Worm (Caenorhabditis elegans) whole organism, L2 larva: ENCODE results near the gene spp-10.

Experiments used
- C34F6.9 ChIP-seq: fragments of 150-350 bp; optimal IDR thresholded peaks from 2 replicates; lab custom pipeline; 2014; ENCODE audit warnings: missing biosample characterization, missing genetic modification characterization
- F13H6.1 ChIP-seq: sonication (generic microtip); optimal IDR thresholded peaks from 2 replicates; lab custom pipeline; 2016; ENCODE audit warnings: missing genetic modification characterization, missing compliant biosample characterization
- R02D3.7 ChIP-seq: fragments of 150-350 bp; optimal IDR thresholded peaks from 2 replicates; lab custom pipeline; 2014; ENCODE audit warnings: missing biosample characterization, missing genetic modification characterization
- Y55F3AM.14 ChIP-seq: fragments of 200-800 bp; sonication (Bioruptor generic); optimal IDR thresholded peaks from 2 replicates; lab custom pipeline; 2018; ENCODE audit warnings: mild to moderate bottlenecking, missing genetic modification characterization, missing compliant biosample characterization
- ZK546.5 ChIP-seq: sonication (generic microtip); optimal IDR thresholded peaks from 2 replicates; lab custom pipeline; 2017; ENCODE audit warnings: missing biosample characterization, missing genetic modification characterization
- alr-1 ChIP-seq: fragments of 150-350 bp; optimal IDR thresholded peaks from 2 replicates; lab custom pipeline; 2014; ENCODE audit warnings: missing biosample characterization, missing genetic modification characterization
- aly-2 ChIP-seq: fragments of 150-350 bp; optimal IDR thresholded peaks from 2 replicates; lab custom pipeline; 2014; ENCODE audit warnings: missing biosample characterization, missing genetic modification characterization
- ama-1 ChIP-seq: fragments of 150-350 bp; optimal IDR thresholded peaks from 2 replicates; lab custom pipeline; 2018; ENCODE audit warnings: inconsistent platforms
- blmp-1 ChIP-seq: sonication (generic microtip); optimal IDR thresholded peaks from 2 replicates; lab custom pipeline; 2017; ENCODE audit warnings: missing genetic modification characterization, mild to moderate bottlenecking, missing compliant biosample characterization, antibody characterized with exemption, moderate library complexity; ENCODE audit not compliant: insufficient read depth
- ceh-16 ChIP-seq: fragments of 150-350 bp; optimal IDR thresholded peaks from 2 replicates; lab custom pipeline; 2014; ENCODE audit warnings: missing biosample characterization, missing genetic modification characterization
- ceh-82 ChIP-seq: fragments of 150-350 bp; optimal IDR thresholded peaks from 2 replicates; lab custom pipeline; 2014; ENCODE audit warnings: missing biosample characterization, missing genetic modification characterization
- crh-2 ChIP-seq: sonication (generic microtip); optimal IDR thresholded peaks from 2 replicates; lab custom pipeline; 2017; ENCODE audit warnings: missing biosample characterization, missing genetic modification characterization
- dmd-4 ChIP-seq: sonication (generic microtip); optimal IDR thresholded peaks from 2 replicates; lab custom pipeline; 2017; ENCODE audit warnings: missing biosample characterization, missing genetic modification characterization
- egl-27 ChIP-seq: sonication (generic microtip); optimal IDR thresholded peaks from 3 replicates; lab custom pipeline; 2017; ENCODE audit warnings: missing biosample characterization, missing genetic modification reagents, missing genetic modification characterization
- elt-1 ChIP-seq: fragments of 150-350 bp; optimal IDR thresholded peaks from 2 replicates; lab custom pipeline; 2014; ENCODE audit warnings: missing biosample characterization, missing genetic modification characterization
- elt-3 ChIP-seq: sonication (generic microtip); optimal IDR thresholded peaks from 2 replicates; lab custom pipeline; 2017; ENCODE audit warnings: missing biosample characterization, missing genetic modification characterization
- fos-1 ChIP-seq: fragments of 150-350 bp; optimal IDR thresholded peaks from 2 replicates; lab custom pipeline; 2014; ENCODE audit warnings: missing biosample characterization, missing genetic modification characterization
- gmeb-1 ChIP-seq: fragments of 150-350 bp; optimal IDR thresholded peaks from 2 replicates; lab custom pipeline; 2014; ENCODE audit warnings: missing biosample characterization, missing genetic modification characterization
- lin-11 ChIP-seq: fragments of 150-350 bp; sonication (generic microtip); optimal IDR thresholded peaks from 2 replicates; lab custom pipeline; 2014; ENCODE audit warnings: missing biosample characterization, missing genetic modification characterization, inconsistent platforms, mixed read lengths
- lin-13 ChIP-seq: fragments of 150-350 bp; optimal IDR thresholded peaks from 2 replicates; lab custom pipeline; 2014; ENCODE audit warnings: missing biosample characterization, missing genetic modification reagents, missing genetic modification characterization
- lin-39 ChIP-seq: fragments of 150-350 bp; optimal IDR thresholded peaks from 2 replicates; lab custom pipeline; 2014; ENCODE audit warnings: missing biosample characterization, missing genetic modification reagents, missing genetic modification characterization
- lsy-2 ChIP-seq, 2 experiments: fragments of 150-350 bp in 1 of 2; sonication (generic microtip) in 1 of 2; optimal IDR thresholded peaks; 2 replicates each; lab custom pipeline; 2014 to 2017; ENCODE audit warnings: missing biosample characterization in 2 of 2, missing genetic modification characterization in 2 of 2
- mab-5 ChIP-seq: fragments of 150-350 bp; optimal IDR thresholded peaks from 2 replicates; lab custom pipeline; 2014; ENCODE audit warnings: missing biosample characterization, missing genetic modification characterization
- mbf-1 ChIP-seq: sonication (generic microtip); optimal IDR thresholded peaks from 2 replicates; lab custom pipeline; 2017; ENCODE audit warnings: missing biosample characterization, missing genetic modification characterization
- mdl-1 ChIP-seq, 2 experiments: fragments of 150-350 bp in 1 of 2; sonication (generic microtip) in 1 of 2; optimal IDR thresholded peaks; 2 replicates each; lab custom pipeline; 2017; ENCODE audit warnings: missing biosample characterization in 2 of 2, missing genetic modification characterization in 2 of 2
- nhr-10 ChIP-seq: sonication (generic microtip); optimal IDR thresholded peaks from 2 replicates; lab custom pipeline; 2017; ENCODE audit warnings: missing biosample characterization, missing genetic modification characterization
- nhr-11 ChIP-seq: fragments of 150-350 bp; optimal IDR thresholded peaks from 2 replicates; lab custom pipeline; 2014; ENCODE audit warnings: missing biosample characterization, missing genetic modification characterization
- nhr-12 ChIP-seq: fragments of 150-350 bp; optimal IDR thresholded peaks from 2 replicates; lab custom pipeline; 2014; ENCODE audit warnings: missing biosample characterization, missing genetic modification characterization
- nhr-129 ChIP-seq: fragments of 150-350 bp; optimal IDR thresholded peaks from 2 replicates; lab custom pipeline; 2014; ENCODE audit warnings: missing biosample characterization, missing genetic modification characterization
- nhr-21 ChIP-seq: fragments of 150-350 bp; optimal IDR thresholded peaks from 2 replicates; lab custom pipeline; 2014; ENCODE audit warnings: missing biosample characterization, missing genetic modification characterization
- nhr-23 ChIP-seq: fragments of 150-350 bp; optimal IDR thresholded peaks from 2 replicates; lab custom pipeline; 2014; ENCODE audit warnings: missing biosample characterization, missing genetic modification reagents, missing genetic modification characterization
- nhr-237 ChIP-seq: fragments of 150-350 bp; optimal IDR thresholded peaks from 2 replicates; lab custom pipeline; 2014; ENCODE audit warnings: missing biosample characterization, missing genetic modification characterization
- nhr-25 ChIP-seq: fragments of 150-350 bp; sonication (generic microtip); optimal IDR thresholded peaks from 3 replicates; lab custom pipeline; 2014; ENCODE audit warnings: missing biosample characterization, missing genetic modification characterization
- nhr-6 ChIP-seq: fragments of 150-350 bp; optimal IDR thresholded peaks from 2 replicates; lab custom pipeline; 2014; ENCODE audit warnings: missing biosample characterization, missing genetic modification characterization
- nhr-77 ChIP-seq: fragments of 150-350 bp; optimal IDR thresholded peaks from 2 replicates; lab custom pipeline; 2014; ENCODE audit warnings: missing biosample characterization, missing genetic modification characterization
- peb-1 ChIP-seq: fragments of 150-350 bp; optimal IDR thresholded peaks from 2 replicates; lab custom pipeline; 2014; ENCODE audit warnings: missing biosample characterization, missing genetic modification characterization
- sem-4 ChIP-seq: fragments of 150-350 bp; optimal IDR thresholded peaks from 2 replicates; lab custom pipeline; 2014; ENCODE audit warnings: missing biosample characterization, missing genetic modification reagents, missing genetic modification characterization
- skn-1 ChIP-seq: sonication (generic microtip); optimal IDR thresholded peaks from 2 replicates; lab custom pipeline; 2017; ENCODE audit warnings: missing biosample characterization, missing genetic modification characterization
- sma-3 ChIP-seq: sonication (generic microtip); optimal IDR thresholded peaks from 2 replicates; lab custom pipeline; 2016; ENCODE audit warnings: missing genetic modification reagents, missing genetic modification characterization, missing compliant biosample characterization
- sma-9 ChIP-seq, 2 experiments: fragments of 150-350 bp in 1 of 2; sonication (generic microtip) in 1 of 2; optimal IDR thresholded peaks; 2 replicates each; lab custom pipeline; 2014 to 2016; ENCODE audit warnings: missing genetic modification characterization in 2 of 2, mild to moderate bottlenecking in 1 of 2, missing biosample characterization in 1 of 2, missing compliant biosample characterization in 1 of 2, missing genetic modification reagents in 1 of 2, moderate library complexity in 1 of 2
- snpc-4 ChIP-seq: fragments of 150-350 bp; optimal IDR thresholded peaks from 2 replicates; lab custom pipeline; 2014; ENCODE audit warnings: missing biosample characterization, missing genetic modification characterization
- unc-39 ChIP-seq: fragments of 150-350 bp; optimal IDR thresholded peaks from 2 replicates; lab custom pipeline; 2014; ENCODE audit warnings: missing biosample characterization, missing genetic modification characterization
- unc-55 ChIP-seq: fragments of 150-350 bp; sonication (generic microtip); optimal IDR thresholded peaks from 3 replicates; lab custom pipeline; 2014; ENCODE audit warnings: missing biosample characterization, missing genetic modification reagents, missing genetic modification characterization
- unc-62 ChIP-seq: fragments of 150-350 bp; optimal IDR thresholded peaks from 2 replicates; lab custom pipeline; 2014; ENCODE audit warnings: missing biosample characterization, missing genetic modification reagents, missing genetic modification characterization
- zag-1 ChIP-seq: fragments of 150-350 bp; optimal IDR thresholded peaks from 2 replicates; lab custom pipeline; 2014; ENCODE audit warnings: missing biosample characterization, missing genetic modification characterization
- ztf-1 ChIP-seq: fragments of 200-800 bp; sonication (Bioruptor generic); conservative IDR thresholded peaks from 2 replicates; pipeline ENCODE4 v1.3.6; 2022; ENCODE audit warnings: missing genetic modification characterization, missing compliant biosample characterization
- ztf-11 ChIP-seq: sonication (generic microtip); optimal IDR thresholded peaks from 2 replicates; lab custom pipeline; 2017; ENCODE audit warnings: missing biosample characterization, missing genetic modification characterization
- ztf-4 ChIP-seq: fragments of 150-350 bp; optimal IDR thresholded peaks from 2 replicates; lab custom pipeline; 2014; ENCODE audit warnings: missing biosample characterization, missing genetic modification characterization

Gene spp-10

DNA sequence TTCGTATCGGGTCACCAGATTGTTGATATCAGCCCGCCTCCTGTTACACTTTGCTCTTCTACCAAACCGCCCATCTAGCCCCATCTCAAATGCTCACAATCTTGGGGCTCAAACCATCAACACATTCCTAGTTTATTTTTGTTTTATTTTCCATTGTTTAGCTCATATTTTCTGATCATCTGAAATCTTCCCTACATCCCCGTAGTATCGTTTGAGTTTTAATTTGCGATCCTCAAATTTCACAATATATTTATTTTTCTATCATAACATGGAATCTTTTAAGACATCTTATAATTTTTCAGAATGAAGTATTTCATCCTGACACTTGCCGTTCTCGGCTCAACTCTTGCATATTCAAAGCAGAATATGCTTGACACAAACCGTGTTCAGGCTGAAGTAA lies at the start of gene spp-10:
spp-10 (plus strand) TSS at position 301 of the 400 bp plus-strand sequence.
- no peak for TF ChIP-seq sma-3 (GFP tag; lab: Kevin White, UChicago)
- TF ChIP-seq nhr-21, result no peak
- no peak for TF ChIP-seq nhr-12 (tag; lab: Kevin White, UChicago)
- TF ChIP-seq nhr-10, result no peak
- TF ChIP-seq gmeb-1 (tag; lab: Kevin White, UChicago), result no peak
- no peak for TF ChIP-seq nhr-23 (tag; lab: Kevin White, UChicago)
- no peak for TF ChIP-seq egl-27 (tag; lab: Kevin White, UChicago)

ce11 chrIV:8428492-8428891 lies 48.5 kb upstream of the spp-10 start:
- TF ChIP-seq mbf-1 (tag; lab: Kevin White, UChicago), result no peak
- TF ChIP-seq zag-1 (tag; lab: Kevin White, UChicago), result no peak
- peak; percentile 82 to 88 for TF ChIP-seq lsy-2 (tag; optimal IDR thresholded peaks at IDR 0.05; lab: Kevin White, UChicago)
- TF ChIP-seq Y55F3AM.14 (GFP tag; lab: Kevin White, UChicago), result peak; percentile 81
- TF ChIP-seq lin-13 (GFP tag; lab: Kevin White, UChicago), result peak; percentile 65
- TF ChIP-seq nhr-25, result peak; percentile 61
- TF ChIP-seq R02D3.7 (tag; lab: Kevin White, UChicago), result peak; percentile 39
- peak; percentile 66 for TF ChIP-seq nhr-129
- TF ChIP-seq unc-39 (tag; lab: Kevin White, UChicago), result no peak
- TF ChIP-seq elt-1 (tag; lab: Kevin White, UChicago), result no peak
- no peak for TF ChIP-seq aly-2 (tag; lab: Kevin White, UChicago)
- peak; percentile 95 for TF ChIP-seq sma-3 (GFP tag; lab: Kevin White, UChicago)
- TF ChIP-seq alr-1 (tag; lab: Kevin White, UChicago), result no peak
- peak; percentile 51 for TF ChIP-seq mab-5 (tag; lab: Kevin White, UChicago)
- TF ChIP-seq gmeb-1 (tag; lab: Kevin White, UChicago), result peak; percentile 77
- TF ChIP-seq unc-55, result peak; percentile 61
- peak; percentile 81 for TF ChIP-seq F13H6.1
- TF ChIP-seq dmd-4, result no peak
- peak; percentile 69 for TF ChIP-seq lin-11 (tag; lab: Kevin White, UChicago)
- TF ChIP-seq C34F6.9 (tag; lab: Kevin White, UChicago), result peak; percentile 60
- TF ChIP-seq elt-3 (tag; lab: Kevin White, UChicago), result no peak
- no peak for TF ChIP-seq unc-62
- no peak for TF ChIP-seq skn-1 (tag; lab: Kevin White, UChicago)
- peak; percentile 45 for TF ChIP-seq ceh-16
- TF ChIP-seq blmp-1 (tag; lab: Kevin White, UChicago), result peak; percentile 76
- TF ChIP-seq nhr-11, result no peak
- peak in 1 of 2 experiments; percentile 39 for TF ChIP-seq mdl-1 (tag; optimal IDR thresholded peaks at IDR 0.05; lab: Kevin White, UChicago)
- TF ChIP-seq peb-1 (tag; lab: Kevin White, UChicago), result no peak
- no peak for TF ChIP-seq ztf-1
- TF ChIP-seq nhr-21, result peak; percentile 78
- TF ChIP-seq ZK546.5, result no peak
- peak; percentile 44 for TF ChIP-seq sem-4
- peak; percentile 27 for TF ChIP-seq nhr-10
- TF ChIP-seq snpc-4 (tag; lab: Kevin White, UChicago), result peak; percentile 99
- no peak for TF ChIP-seq ceh-82 (tag; lab: Kevin White, UChicago)
- no peak for TF ChIP-seq ztf-11 (tag; lab: Kevin White, UChicago)
- peak; percentile 18 for TF ChIP-seq nhr-77 (tag; lab: Kevin White, UChicago)
- TF ChIP-seq nhr-6 (tag; lab: Kevin White, UChicago), result peak; percentile 50
- TF ChIP-seq fos-1 (tag; lab: Kevin White, UChicago), result peak; percentile 86
- TF ChIP-seq ztf-4 (tag; lab: Kevin White, UChicago), result peak; percentile 46
- TF ChIP-seq nhr-23 (tag; lab: Kevin White, UChicago), result no peak
- TF ChIP-seq sma-9 (GFP tag; optimal IDR thresholded peaks at IDR 0.05; lab: Kevin White, UChicago), result peak; percentile 89
- TF ChIP-seq sma-9 (tag; optimal IDR thresholded peaks at IDR 0.05; lab: Kevin White, UChicago), result no peak
- TF ChIP-seq crh-2, result peak; percentile 72
- TF ChIP-seq ama-1, result peak; percentile 98
- no peak for TF ChIP-seq nhr-12 (tag; lab: Kevin White, UChicago)
- TF ChIP-seq nhr-237, result no peak
- no peak for TF ChIP-seq lin-39
- TF ChIP-seq egl-27 (tag; lab: Kevin White, UChicago), result peak; percentile 68
- TF ChIP-seq, all 48 proteins: peak for 28
